Fruit fly (Drosophila melanogaster) whole organism, embryonic: ENCODE results near the gene CG33702.

Source experiments
- BEAF-32 ChIP-seq: fragments of 200-800 bp; sonication (Bioruptor generic); optimal IDR thresholded peaks from 3 replicates; lab custom pipeline; 2017; ENCODE audit warnings: missing biosample characterization, missing genetic modification characterization, mild to moderate bottlenecking, moderate library complexity, missing genetic modification reagents
- CG10654 ChIP-seq: fragments of 200-800 bp; sonication (Bioruptor generic); optimal IDR thresholded peaks from 2 replicates; lab custom pipeline; 2016; ENCODE audit warnings: missing biosample characterization, missing genetic modification characterization
- CG11560 ChIP-seq: fragments of 200-800 bp; sonication (Bioruptor generic); IDR thresholded peaks from 3 replicates; pipeline ENCODE4 v1.3.6; 2022; ENCODE audit warnings: missing biosample characterization, missing genetic modification characterization
- CG12219 ChIP-seq: fragments of 200-800 bp; sonication (Bioruptor generic); optimal IDR thresholded peaks from 3 replicates; lab custom pipeline; 2018; ENCODE audit warnings: missing biosample characterization, mild to moderate bottlenecking, missing genetic modification characterization
- CG12391 ChIP-seq: fragments of 200-800 bp; sonication (Bioruptor generic); optimal IDR thresholded peaks from 3 replicates; lab custom pipeline; 2018; ENCODE audit warnings: missing biosample characterization, mild to moderate bottlenecking, missing genetic modification characterization, moderate library complexity
- CG14667 ChIP-seq: fragments of 200-800 bp; sonication (Bioruptor generic); IDR thresholded peaks from 2 replicates; pipeline ENCODE4 v1.3.6; 2022; ENCODE audit warnings: missing biosample characterization, missing genetic modification characterization
- CG17359 ChIP-seq: fragments of 200-800 bp; sonication (Bioruptor generic); optimal IDR thresholded peaks from 3 replicates; lab custom pipeline; 2018; ENCODE audit warnings: missing biosample characterization, mild to moderate bottlenecking, missing genetic modification characterization, moderate library complexity
- CG17361 ChIP-seq: fragments of 200-800 bp; sonication (Bioruptor generic); IDR thresholded peaks from 3 replicates; pipeline ENCODE4 v1.3.6; 2022; ENCODE audit warnings: missing biosample characterization, missing genetic modification characterization
- CG17568 ChIP-seq: fragments of 200-800 bp; sonication (Bioruptor generic); optimal IDR thresholded peaks from 2 replicates; lab custom pipeline; 2018; ENCODE audit warnings: missing biosample characterization, mild to moderate bottlenecking, missing genetic modification characterization, moderate library complexity
- CG31365 ChIP-seq: fragments of 200-800 bp; sonication (Bioruptor generic); optimal IDR thresholded peaks from 2 replicates; lab custom pipeline; 2018; ENCODE audit warnings: missing biosample characterization, mild to moderate bottlenecking, missing genetic modification characterization
- CG32532 ChIP-seq: fragments of 200-800 bp; sonication (Bioruptor generic); IDR thresholded peaks from 2 replicates; pipeline ENCODE4 v1.3.6; 2022; ENCODE audit warnings: missing biosample characterization, missing genetic modification characterization
- CG3281 ChIP-seq: fragments of 200-800 bp; sonication (Bioruptor generic); optimal IDR thresholded peaks from 3 replicates; lab custom pipeline; 2017; ENCODE audit warnings: missing biosample characterization, mild to moderate bottlenecking, missing genetic modification characterization
- CG42726 ChIP-seq: fragments of 200-800 bp; sonication (Bioruptor generic); IDR thresholded peaks from 2 replicates; pipeline ENCODE4 v1.3.6; 2022; ENCODE audit warnings: missing biosample characterization, missing genetic modification characterization; ENCODE audit not compliant: partially characterized antibody
- CG43689 ChIP-seq: fragments of 200-800 bp; sonication (Bioruptor generic); IDR thresholded peaks from 2 replicates; pipeline ENCODE4 v1.3.6; 2022; ENCODE audit warnings: missing biosample characterization, missing genetic modification characterization
- CG4820 ChIP-seq: fragments of 200-800 bp; sonication (Bioruptor generic); optimal IDR thresholded peaks from 3 replicates; lab custom pipeline; 2016; ENCODE audit warnings: missing biosample characterization, missing genetic modification characterization
- CG4854 ChIP-seq: fragments of 200-800 bp; sonication (Bioruptor generic); optimal IDR thresholded peaks from 2 replicates; lab custom pipeline; 2016; ENCODE audit warnings: missing biosample characterization, missing genetic modification characterization, inconsistent platforms
- CG7928 ChIP-seq: fragments of 200-800 bp; sonication (Bioruptor generic); optimal IDR thresholded peaks from 2 replicates; lab custom pipeline; 2017; ENCODE audit warnings: missing biosample characterization, mild to moderate bottlenecking, missing genetic modification characterization
- CHES-1-like ChIP-seq: fragments of 200-800 bp; sonication (Bioruptor generic); optimal IDR thresholded peaks from 2 replicates; lab custom pipeline; 2016; ENCODE audit warnings: missing biosample characterization, missing genetic modification characterization
- Camta ChIP-seq: fragments of 200-800 bp; sonication (Bioruptor generic); optimal IDR thresholded peaks from 2 replicates; lab custom pipeline; 2016; ENCODE audit warnings: missing biosample characterization, missing genetic modification characterization
- CrebB ChIP-seq: fragments of 200-800 bp; sonication (Bioruptor generic); optimal IDR thresholded peaks from 3 replicates; lab custom pipeline; 2018; ENCODE audit warnings: missing biosample characterization, mild to moderate bottlenecking, missing genetic modification characterization
- Dbx ChIP-seq: fragments of 200-800 bp; sonication (Bioruptor generic); IDR thresholded peaks from 3 replicates; pipeline ENCODE4 v1.3.6; 2022; ENCODE audit warnings: missing biosample characterization, missing genetic modification characterization
- Dp ChIP-seq: fragments of 200-800 bp; sonication (Bioruptor generic); optimal IDR thresholded peaks from 2 replicates; lab custom pipeline; 2018; ENCODE audit warnings: missing biosample characterization, mild to moderate bottlenecking, missing genetic modification characterization, moderate library complexity
- ERR ChIP-seq: fragments of 200-800 bp; sonication (Bioruptor generic); optimal IDR thresholded peaks from 2 replicates; lab custom pipeline; 2016; ENCODE audit warnings: missing biosample characterization, missing genetic modification characterization
- NC2α ChIP-seq: fragments of 200-800 bp; sonication (Bioruptor generic); optimal IDR thresholded peaks from 2 replicates; lab custom pipeline; 2016; ENCODE audit warnings: missing biosample characterization, missing genetic modification characterization
- PHDP ChIP-seq: fragments of 200-800 bp; sonication (Bioruptor generic); optimal IDR thresholded peaks from 3 replicates; lab custom pipeline; 2018; ENCODE audit warnings: missing biosample characterization, mild to moderate bottlenecking, missing genetic modification characterization, moderate library complexity
- Side ChIP-seq: fragments of 200-800 bp; sonication (Bioruptor generic); optimal IDR thresholded peaks from 2 replicates; lab custom pipeline; 2016; ENCODE audit warnings: missing biosample characterization, missing genetic modification characterization
- Xrp1 ChIP-seq: fragments of 200-800 bp; sonication (Bioruptor generic); IDR thresholded peaks from 2 replicates; pipeline ENCODE4 v1.3.6; 2022; ENCODE audit warnings: missing biosample characterization, missing genetic modification characterization
- ara ChIP-seq: fragments of 200-800 bp; sonication (Bioruptor generic); IDR thresholded peaks from 2 replicates; pipeline ENCODE4 v1.3.6; 2022; ENCODE audit warnings: missing biosample characterization, missing genetic modification characterization
- cad ChIP-seq: fragments of >200 bp; optimal IDR thresholded peaks from 2 replicates; lab custom pipeline; 2017; ENCODE audit warnings: missing biosample characterization, missing genetic modification characterization
- cg ChIP-seq: fragments of 200-800 bp; sonication (Bioruptor generic); optimal IDR thresholded peaks from 3 replicates; lab custom pipeline; 2019; ENCODE audit warnings: missing biosample characterization, mild to moderate bottlenecking, missing genetic modification characterization, moderate library complexity
- dan ChIP-seq: fragments of 200-800 bp; sonication (Bioruptor generic); IDR thresholded peaks from 2 replicates; pipeline ENCODE4 v1.3.6; 2022; ENCODE audit warnings: missing biosample characterization, missing genetic modification characterization
- ems ChIP-seq: fragments of 200-800 bp; sonication (Bioruptor generic); optimal IDR thresholded peaks from 3 replicates; lab custom pipeline; 2016; ENCODE audit warnings: missing biosample characterization, missing genetic modification characterization
- ewg ChIP-seq: fragments of 200-800 bp; sonication (Bioruptor generic); optimal IDR thresholded peaks from 3 replicates; lab custom pipeline; 2017; ENCODE audit warnings: mild to moderate bottlenecking, missing biosample characterization, missing genetic modification reagents, missing genetic modification characterization
- fd102C ChIP-seq: fragments of 200-800 bp; sonication (Bioruptor generic); optimal IDR thresholded peaks from 2 replicates; lab custom pipeline; 2018; ENCODE audit warnings: missing biosample characterization, mild to moderate bottlenecking, missing genetic modification characterization, moderate library complexity
- gcm ChIP-seq: fragments of 200-800 bp; sonication (Bioruptor generic); optimal IDR thresholded peaks from 2 replicates; lab custom pipeline; 2019; ENCODE audit warnings: missing biosample characterization, mild to moderate bottlenecking, missing genetic modification characterization, moderate library complexity
- h ChIP-seq: fragments of >200 bp; optimal IDR thresholded peaks from 2 replicates; lab custom pipeline; 2017
- kay ChIP-seq: fragments of 200-800 bp; sonication (Bioruptor generic); optimal IDR thresholded peaks from 2 replicates; lab custom pipeline; 2016; ENCODE audit warnings: missing biosample characterization, missing genetic modification characterization
- klu ChIP-seq: fragments of 200-800 bp; sonication (Bioruptor generic); IDR thresholded peaks from 2 replicates; pipeline ENCODE4 v1.3.6; 2022; ENCODE audit warnings: missing biosample characterization, missing genetic modification characterization
- lab ChIP-seq: fragments of 200-800 bp; sonication (Bioruptor generic); optimal IDR thresholded peaks from 3 replicates; lab custom pipeline; 2017; ENCODE audit warnings: missing biosample characterization, missing genetic modification characterization, mild to moderate bottlenecking, moderate library complexity, missing genetic modification reagents
- maf-S ChIP-seq: fragments of 200-800 bp; sonication (Bioruptor generic); optimal IDR thresholded peaks from 2 replicates; lab custom pipeline; 2016; ENCODE audit warnings: missing biosample characterization, missing genetic modification characterization
- pb ChIP-seq: fragments of 200-800 bp; sonication (Bioruptor generic); optimal IDR thresholded peaks from 3 replicates; lab custom pipeline; 2016; ENCODE audit warnings: missing biosample characterization, missing genetic modification characterization
- peb ChIP-seq: fragments of 200-800 bp; sonication (Bioruptor generic); IDR thresholded peaks from 2 replicates; pipeline ENCODE4 v1.3.6; 2022; ENCODE audit warnings: missing biosample characterization, missing genetic modification characterization
- psq ChIP-seq: fragments of 200-800 bp; sonication (Bioruptor generic); optimal IDR thresholded peaks from 2 replicates; lab custom pipeline; 2017; ENCODE audit warnings: missing biosample characterization, missing genetic modification characterization
- ro ChIP-seq: fragments of 200-800 bp; sonication (Bioruptor generic); IDR thresholded peaks from 2 replicates; pipeline ENCODE4 v1.3.6; 2022; ENCODE audit warnings: missing biosample characterization, missing genetic modification characterization
- sc ChIP-seq, 3 experiments: fragments of >200 bp in 2 of 3; fragments of 200-800 bp in 1 of 3; sonication (Bioruptor generic) in 1 of 3; optimal IDR thresholded peaks; 2 replicates in 2 of 3; 3 replicates in 1 of 3; lab custom pipeline; 2017; ENCODE audit warnings: mild to moderate bottlenecking in 1 of 3, missing biosample characterization in 1 of 3, missing genetic modification characterization in 1 of 3, missing genetic modification reagents in 1 of 3
- sisA ChIP-seq: fragments of 200-800 bp; sonication (Bioruptor generic); IDR thresholded peaks from 2 replicates; pipeline ENCODE4 v1.3.6; 2022; ENCODE audit warnings: missing biosample characterization, missing genetic modification characterization
- slbo ChIP-seq: fragments of 200-800 bp; sonication (Bioruptor generic); IDR thresholded peaks from 2 replicates; pipeline ENCODE4 v1.3.6; 2022; ENCODE audit warnings: missing biosample characterization, missing genetic modification characterization
- sqz ChIP-seq: fragments of 200-800 bp; sonication (Bioruptor generic); optimal IDR thresholded peaks from 3 replicates; lab custom pipeline; 2018; ENCODE audit warnings: missing biosample characterization, mild to moderate bottlenecking, missing genetic modification characterization
- tin ChIP-seq: fragments of 200-800 bp; sonication (Bioruptor generic); optimal IDR thresholded peaks from 3 replicates; lab custom pipeline; 2016; ENCODE audit warnings: missing biosample characterization, missing genetic modification characterization
- toy ChIP-seq: fragments of 200-800 bp; sonication (Bioruptor generic); IDR thresholded peaks from 2 replicates; pipeline ENCODE4 v1.3.6; 2022; ENCODE audit warnings: missing biosample characterization, missing genetic modification characterization
- trem ChIP-seq: fragments of 200-800 bp; optimal IDR thresholded peaks from 3 replicates; lab custom pipeline; 2019; ENCODE audit warnings: missing biosample characterization, mild to moderate bottlenecking, missing genetic modification characterization, moderate library complexity
- ttk ChIP-seq: fragments of 200-800 bp; sonication (Bioruptor generic); IDR thresholded peaks from 2 replicates; pipeline ENCODE4 v2.1.2; 2022; ENCODE audit warnings: missing biosample characterization, missing genetic modification characterization

CG33702 gene

dm6 chr3L:9476829-9477228 lies 36.4 kb downstream of the CG33702 start, which contains the start of the genes Uch-L5 and Jarid2 (continued):
- TF ChIP-seq ewg (GFP tag; lab: Kevin White, UChicago) (peak; percentile 49), CG4820 (GFP tag; lab: Kevin White, UChicago) (peak; percentile 19), PHDP (no peak), CG7928 (GFP tag; lab: Kevin White, UChicago) (peak; percentile 98), trem (peak; percentile 82), CG43689 (GFP tag; lab: Robert Waterston, UW) (no peak), CG42726 (GFP tag; lab: Robert Waterston, UW) (peak; percentile 67), CG12391 (tag; lab: Kevin White, UChicago) (peak; percentile 54), BEAF-32 (GFP tag; lab: Kevin White, UChicago) (peak; percentile 50), tin (GFP tag; lab: Kevin White, UChicago) (peak; percentile 42), psq (GFP tag; lab: Kevin White, UChicago) (peak; percentile 53), sisA (GFP tag; lab: Robert Waterston, UW) (peak; percentile 49), ro (GFP tag; lab: Robert Waterston, UW) (no peak), lab (peak; percentile 65), CG17361 (GFP tag; lab: Robert Waterston, UW) (no peak), CHES-1-like (GFP tag; lab: Kevin White, UChicago) (peak; percentile 94), CG11560 (tag; lab: Robert Waterston, UW) (no peak), Xrp1 (GFP tag; lab: Robert Waterston, UW) (peak; percentile 47; the same call in 1 of the 2 replicates), Side (peak; percentile 58), CG17568 (GFP tag; lab: Kevin White, UChicago) (no peak), gcm (GFP tag; lab: Kevin White, UChicago) (peak; percentile 17), CG3281 (GFP tag; lab: Kevin White, UChicago) (peak; percentile 68), dan (no peak), Dbx (0 out of 3 replicates have a peak, but pooled peaks have one; percentile 17), kay (peak; percentile 51), ara (peak; percentile 41; the same call in 1 of the 2 replicates), CG10654 (peak; percentile 57), cg (peak; percentile 7), maf-S (GFP tag; lab: Kevin White, UChicago) (peak; percentile 68), Camta (GFP tag; lab: Kevin White, UChicago) (peak; percentile 55), cad (GFP tag; lab: Kevin White, UChicago) (no peak), sqz (GFP tag; lab: Kevin White, UChicago) (peak; percentile 77), pb (GFP tag; lab: Kevin White, UChicago) (no peak), CG14667 (GFP tag; lab: Robert Waterston, UW) (no peak), CG32532 (GFP tag; lab: Robert Waterston, UW) (0 out of 2 replicates have a peak, but pooled peaks have one; percentile 23), CG17359 (tag; lab: Kevin White, UChicago) (peak; percentile 11), fd102C (GFP tag; lab: Kevin White, UChicago) (no peak), CrebB (tag; lab: Kevin White, UChicago) (peak; percentile 58), CG31365 (tag; lab: Kevin White, UChicago) (peak; percentile 11), h (lab: Kevin White, UChicago) (no peak), sc (optimal IDR thresholded peaks at IDR 0.05; lab: Kevin White, UChicago) (no peak), sc (GFP tag; optimal IDR thresholded peaks at IDR 0.05; lab: Kevin White, UChicago) (no peak), CG12219 (GFP tag; lab: Kevin White, UChicago) (no peak), slbo (peak; percentile 68), ttk (no peak), toy (GFP tag; lab: Robert Waterston, UW) (no peak), NC2α (GFP tag; lab: Kevin White, UChicago) (no peak), ems (GFP tag; lab: Kevin White, UChicago) (peak; percentile 55), klu (GFP tag; lab: Robert Waterston, UW) (no peak), Dp (peak; percentile 62), peb (GFP tag; lab: Robert Waterston, UW) (no peak), CG4854 (GFP tag; lab: Kevin White, UChicago) (peak; percentile 17), ERR (GFP tag; lab: Kevin White, UChicago) (peak; percentile 61)
